Worm (Caenorhabditis elegans) whole organism, early embryonic: Measurements from ENCODE around the gene tos-1.

Experiments used
- F13C5.2 ChIP-seq: sonication (generic microtip); optimal IDR thresholded peaks from 2 replicates; lab custom pipeline; 2017; ENCODE audit warnings: mild to moderate bottlenecking, missing genetic modification characterization, inconsistent platforms, missing compliant biosample characterization
- aly-1 ChIP-seq: sonication (generic microtip); optimal IDR thresholded peaks from 2 replicates; lab custom pipeline; 2016; ENCODE audit warnings: missing genetic modification characterization, missing compliant biosample characterization
- ama-1 ChIP-seq: fragments of 150-350 bp; optimal IDR thresholded peaks from 2 replicates; lab custom pipeline; 2014
- tbx-11 ChIP-seq: fragments of 200-800 bp; sonication (Bioruptor generic); IDR thresholded peaks from 2 replicates; pipeline ENCODE4 v1.3.6; 2022; ENCODE audit warnings: missing genetic modification characterization, missing compliant biosample characterization
- tra-4 ChIP-seq: sonication (generic microtip); optimal IDR thresholded peaks from 2 replicates; lab custom pipeline; 2017; ENCODE audit warnings: missing genetic modification characterization, missing compliant biosample characterization

DNA sequence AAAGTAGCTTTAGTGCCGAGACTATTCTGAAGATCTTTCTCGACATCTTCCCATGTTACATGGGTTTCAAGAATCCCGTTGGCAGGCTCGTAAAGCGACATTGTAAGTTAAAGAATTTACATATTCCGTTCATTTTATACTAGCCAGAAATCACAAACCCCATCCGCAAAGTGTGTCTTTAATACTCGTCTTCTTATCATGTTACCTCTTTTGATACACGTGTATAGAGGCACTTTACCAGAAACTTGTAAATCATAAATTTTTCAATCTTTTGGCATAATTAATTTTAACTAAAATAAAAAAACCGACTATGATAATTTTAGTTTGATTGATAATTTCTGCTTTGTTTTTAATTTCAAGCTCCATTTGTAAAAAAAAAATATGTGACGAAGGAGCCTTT lies 27.0 kb upstream of the tos-1 start, which contains the start of gene E02C12.6:
- TF ChIP-seq tra-4 (tag; lab: Kevin White, UChicago) (no peak), ama-1 (no peak), aly-1 (tag; lab: Kevin White, UChicago) (no peak), tbx-11 (GFP tag; lab: Robert Waterston, UW) (no peak), F13C5.2 (tag; lab: Kevin White, UChicago) (no peak)
